Worm (Caenorhabditis elegans) whole organism, L4 larva: Measurements from ENCODE around the gene Y54F10AR.1.
A peak's percentile ranks its signal among the peaks of the same experiment; 100 is the strongest.

Experiments
- D1046.2 ChIP-seq: fragments of 200-800 bp; sonication (Bioruptor generic); IDR thresholded peaks from 2 replicates; pipeline ENCODE4 v1.3.6; 2022; ENCODE audit warnings: missing genetic modification characterization, missing compliant biosample characterization
- ceh-82 ChIP-seq: sonication (generic microtip); optimal IDR thresholded peaks from 2 replicates; lab custom pipeline; 2017; ENCODE audit warnings: missing biosample characterization, missing genetic modification characterization
- lim-7 ChIP-seq: fragments of 200-800 bp; sonication (Bioruptor generic); IDR thresholded peaks from 2 replicates; pipeline ENCODE4 v1.3.6; 2022; ENCODE audit warnings: missing genetic modification characterization, missing compliant biosample characterization
- lsy-2 ChIP-seq, 2 experiments: fragments of 150-350 bp in 1 of 2; sonication (generic microtip) in 1 of 2; optimal IDR thresholded peaks; 2 replicates each; lab custom pipeline; 2014 to 2017; ENCODE audit warnings: missing biosample characterization in 2 of 2, missing genetic modification characterization in 2 of 2
- nhr-11 ChIP-seq: fragments of 150-350 bp; optimal IDR thresholded peaks from 2 replicates; lab custom pipeline; 2014; ENCODE audit warnings: missing biosample characterization, missing genetic modification characterization
- nhr-77 ChIP-seq: fragments of 150-350 bp; optimal IDR thresholded peaks from 2 replicates; lab custom pipeline; 2014; ENCODE audit warnings: missing biosample characterization, missing genetic modification characterization
- pha-4 ChIP-seq, 2 experiments: fragments of 150-350 bp in 1 of 2; fragments of 200-800 bp in 1 of 2; sonication (Bioruptor generic) in 1 of 2; IDR thresholded peaks in 1 of 2; optimal IDR thresholded peaks in 1 of 2; 2 replicates each; pipeline versions ENCODE4 v1.3.6 to Lab custom; 2014 to 2022; ENCODE audit warnings: missing genetic modification characterization in 2 of 2, missing genetic modification reagents in 2 of 2, missing biosample characterization in 1 of 2, missing compliant biosample characterization in 1 of 2
- unc-62 ChIP-seq, 3 experiments: fragments of 150-350 bp in 1 of 3; sonication (generic microtip); optimal IDR thresholded peaks in 2 of 3; peaks in 1 of 3; 1 replicate in 1 of 3; 2 replicates in 2 of 3; lab custom pipeline; 2014 to 2017; ENCODE audit warnings: missing biosample characterization in 3 of 3, missing genetic modification characterization in 3 of 3, missing genetic modification reagents in 3 of 3, missing genotype in 1 of 3
- zfp-2 ChIP-seq: sonication (generic microtip); optimal IDR thresholded peaks from 2 replicates; lab custom pipeline; 2016; ENCODE audit warnings: mild to moderate bottlenecking, missing genetic modification characterization, missing compliant biosample characterization

- no peak for TF ChIP-seq nhr-77 (tag; lab: Kevin White, UChicago)
- TF ChIP-seq zfp-2 (tag; lab: Kevin White, UChicago), result no peak
- no peak for TF ChIP-seq nhr-11 (tag; lab: Kevin White, UChicago)
- no peak for TF ChIP-seq unc-62 (GFP tag; optimal IDR thresholded peaks at IDR 0.05 in 1 of 2; lab: Kevin White, UChicago)
- no peak for TF ChIP-seq unc-62 (tag; optimal IDR thresholded peaks at IDR 0.05; lab: Kevin White, UChicago)
- TF ChIP-seq lim-7, result no peak
- TF ChIP-seq D1046.2, result no peak
- TF ChIP-seq lsy-2 (tag; optimal IDR thresholded peaks at IDR 0.05; lab: Kevin White, UChicago), result peak in 1 of 2 experiments; percentile 18
- no peak for TF ChIP-seq pha-4 (GFP tag; IDR thresholded peaks at IDR 0.05; lab: Robert Waterston, UW)
- TF ChIP-seq pha-4 (tag; optimal IDR thresholded peaks at IDR 0.05; lab: Kevin White, UChicago), result no peak
- TF ChIP-seq ceh-82 (tag; lab: Kevin White, UChicago), result no peak
These were observed 23.1 kb downstream of the Y54F10AR.1 start for ce11 chrIII:2552382-2552781.
